Fruit fly (Drosophila melanogaster) whole organism, adult: Measurements from ENCODE around the gene REPTOR.
A peak's percentile ranks its signal among the peaks of the same experiment; 100 is the strongest.

ENCODE experiments used
- CG11617 ChIP-seq: fragments of 200-800 bp; sonication (Bioruptor generic); optimal IDR thresholded peaks from 2 replicates; lab custom pipeline; 2017; ENCODE audit warnings: mild to moderate bottlenecking, missing biosample characterization, missing genetic modification reagents, missing genetic modification characterization
- CG12768 ChIP-seq: fragments of 200-800 bp; sonication (Bioruptor generic); optimal IDR thresholded peaks from 2 replicates; lab custom pipeline; 2017; ENCODE audit warnings: missing biosample characterization, missing genetic modification characterization, mild to moderate bottlenecking, moderate library complexity, missing genetic modification reagents
- CG14711 ChIP-seq: fragments of 200-800 bp; sonication (Bioruptor generic); optimal IDR thresholded peaks from 2 replicates; lab custom pipeline; 2018; ENCODE audit warnings: missing biosample characterization, mild to moderate bottlenecking, missing genetic modification characterization, moderate library complexity
- CG1620 ChIP-seq: fragments of 200-800 bp; sonication (Bioruptor generic); optimal IDR thresholded peaks from 2 replicates; lab custom pipeline; 2016; ENCODE audit warnings: missing biosample characterization, missing genetic modification characterization
- CG33017 ChIP-seq: fragments of 200-800 bp; sonication (Bioruptor generic); optimal IDR thresholded peaks from 2 replicates; lab custom pipeline; 2018; ENCODE audit warnings: missing biosample characterization, mild to moderate bottlenecking, missing genetic modification characterization, moderate library complexity
- CG5204 ChIP-seq: fragments of 200-800 bp; sonication (Bioruptor generic); optimal IDR thresholded peaks from 2 replicates; lab custom pipeline; 2016; ENCODE audit warnings: missing biosample characterization, missing genetic modification characterization
- CG7045 ChIP-seq: fragments of 200-800 bp; sonication (Bioruptor generic); optimal IDR thresholded peaks from 2 replicates; lab custom pipeline; 2017; ENCODE audit warnings: missing biosample characterization, mild to moderate bottlenecking, missing genetic modification characterization
- CG7101 ChIP-seq: fragments of 200-800 bp; sonication (Bioruptor generic); optimal IDR thresholded peaks from 2 replicates; lab custom pipeline; 2018; ENCODE audit warnings: missing biosample characterization, mild to moderate bottlenecking, missing genetic modification characterization, moderate library complexity
- Clk ChIP-seq: fragments of 200-800 bp; sonication (Bioruptor generic); optimal IDR thresholded peaks from 2 replicates; lab custom pipeline; 2017; ENCODE audit warnings: missing biosample characterization, missing genetic modification characterization
- Crg-1 ChIP-seq: fragments of 200-800 bp; sonication (Bioruptor generic); optimal IDR thresholded peaks from 2 replicates; lab custom pipeline; 2016; ENCODE audit warnings: missing biosample characterization, missing genetic modification characterization
- Hr96 ChIP-seq: fragments of 200-800 bp; sonication (Bioruptor generic); optimal IDR thresholded peaks from 2 replicates; lab custom pipeline; 2016; ENCODE audit warnings: missing biosample characterization, missing genetic modification characterization
- Mnt ChIP-seq: fragments of 200-800 bp; sonication (Bioruptor generic); optimal IDR thresholded peaks from 2 replicates; lab custom pipeline; 2016; ENCODE audit warnings: missing biosample characterization, mild to moderate bottlenecking, missing genetic modification characterization
- bab1 ChIP-seq: fragments of 200-800 bp; sonication (Bioruptor generic); optimal IDR thresholded peaks from 3 replicates; lab custom pipeline; 2019; ENCODE audit warnings: missing biosample characterization, mild to moderate bottlenecking, missing genetic modification characterization, moderate library complexity
- cic ChIP-seq: fragments of 200-800 bp; sonication (Bioruptor generic); optimal IDR thresholded peaks from 2 replicates; lab custom pipeline; 2017; ENCODE audit warnings: missing biosample characterization, mild to moderate bottlenecking, missing genetic modification characterization, moderate library complexity
- cnc ChIP-seq, 2 experiments: fragments of >200 bp; optimal IDR thresholded peaks; 2 replicates each; lab custom pipeline; 2017
- kay ChIP-seq: fragments of 200-800 bp; sonication (Bioruptor generic); peaks from one replicate; lab custom pipeline; 2016; ENCODE audit warnings: missing biosample characterization, missing genetic modification characterization, borderline replicate concordance
- ovo ChIP-seq: fragments of 200-800 bp; sonication (Bioruptor generic); optimal IDR thresholded peaks from 2 replicates; lab custom pipeline; 2016; ENCODE audit warnings: missing biosample characterization, missing genetic modification characterization
- pad ChIP-seq: fragments of 200-800 bp; sonication (Bioruptor generic); optimal IDR thresholded peaks from 3 replicates; lab custom pipeline; 2017; ENCODE audit warnings: missing biosample characterization, missing genetic modification characterization, mild to moderate bottlenecking, moderate library complexity, missing genetic modification reagents
- tj ChIP-seq: fragments of 200-800 bp; sonication (Bioruptor generic); optimal IDR thresholded peaks from 3 replicates; lab custom pipeline; 2017; ENCODE audit warnings: missing biosample characterization, mild to moderate bottlenecking, missing genetic modification characterization, moderate library complexity
- toe ChIP-seq: fragments of 200-800 bp; sonication (Bioruptor generic); optimal IDR thresholded peaks from 2 replicates; lab custom pipeline; 2016; ENCODE audit warnings: missing biosample characterization, missing genetic modification characterization

REPTOR gene

DNA sequence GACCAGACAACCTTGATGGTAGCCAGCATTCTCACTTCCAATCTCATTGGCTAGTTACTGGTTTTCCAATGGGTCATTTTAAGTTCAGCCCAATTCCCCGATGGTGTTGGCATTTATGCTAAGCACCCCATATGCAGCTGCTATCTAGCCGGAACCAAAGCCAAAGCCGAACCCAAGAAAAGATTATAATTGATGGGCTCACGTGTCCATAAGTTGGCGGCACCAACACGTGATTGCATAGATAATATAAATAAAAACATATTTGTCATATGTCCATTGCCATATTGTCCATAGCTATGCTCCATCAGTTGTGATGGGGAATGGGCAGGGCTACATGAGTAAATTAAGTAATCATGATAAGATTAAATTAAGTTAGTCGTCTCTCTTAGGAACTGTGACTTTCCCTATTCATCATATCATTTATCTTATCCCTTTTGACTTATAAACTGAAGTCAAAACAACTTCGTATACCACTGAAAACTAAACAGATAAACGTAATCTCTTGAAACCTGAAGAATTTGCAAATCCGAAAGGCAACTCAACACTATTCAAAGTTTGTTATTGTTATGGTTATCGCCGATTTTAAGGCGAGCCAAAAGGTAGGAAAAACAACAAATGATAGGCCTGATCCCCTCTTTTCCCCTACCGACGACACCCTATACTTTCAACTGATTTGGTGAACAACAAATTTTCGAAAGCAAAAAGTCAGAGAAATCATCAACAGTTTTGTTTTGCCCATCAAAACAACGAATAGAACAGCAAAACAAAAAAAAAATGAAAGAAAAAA is 19.4 kb downstream of the REPTOR start:
- TF ChIP-seq cnc (optimal IDR thresholded peaks at IDR 0.05; lab: Kevin White, UChicago) (no peak), Clk (GFP tag; lab: Kevin White, UChicago) (no peak), Crg-1 (GFP tag; lab: Kevin White, UChicago) (no peak), ovo (no peak), CG1620 (GFP tag; lab: Kevin White, UChicago) (no peak), CG7045 (GFP tag; lab: Kevin White, UChicago) (no peak), CG5204 (GFP tag; lab: Kevin White, UChicago) (no peak), Hr96 (GFP tag; lab: Kevin White, UChicago) (no peak), CG12768 (GFP tag; lab: Kevin White, UChicago) (no peak), CG14711 (tag; lab: Kevin White, UChicago) (no peak), CG33017 (tag; lab: Kevin White, UChicago) (no peak), toe (GFP tag; lab: Kevin White, UChicago) (no peak), CG11617 (GFP tag; lab: Kevin White, UChicago) (no peak), cic (GFP tag; lab: Kevin White, UChicago) (peak; percentile 25), pad (GFP tag; lab: Kevin White, UChicago) (no peak), kay (GFP tag; lab: Kevin White, UChicago) (peak; percentile 82), CG7101 (no peak), Mnt (no peak)

DNA sequence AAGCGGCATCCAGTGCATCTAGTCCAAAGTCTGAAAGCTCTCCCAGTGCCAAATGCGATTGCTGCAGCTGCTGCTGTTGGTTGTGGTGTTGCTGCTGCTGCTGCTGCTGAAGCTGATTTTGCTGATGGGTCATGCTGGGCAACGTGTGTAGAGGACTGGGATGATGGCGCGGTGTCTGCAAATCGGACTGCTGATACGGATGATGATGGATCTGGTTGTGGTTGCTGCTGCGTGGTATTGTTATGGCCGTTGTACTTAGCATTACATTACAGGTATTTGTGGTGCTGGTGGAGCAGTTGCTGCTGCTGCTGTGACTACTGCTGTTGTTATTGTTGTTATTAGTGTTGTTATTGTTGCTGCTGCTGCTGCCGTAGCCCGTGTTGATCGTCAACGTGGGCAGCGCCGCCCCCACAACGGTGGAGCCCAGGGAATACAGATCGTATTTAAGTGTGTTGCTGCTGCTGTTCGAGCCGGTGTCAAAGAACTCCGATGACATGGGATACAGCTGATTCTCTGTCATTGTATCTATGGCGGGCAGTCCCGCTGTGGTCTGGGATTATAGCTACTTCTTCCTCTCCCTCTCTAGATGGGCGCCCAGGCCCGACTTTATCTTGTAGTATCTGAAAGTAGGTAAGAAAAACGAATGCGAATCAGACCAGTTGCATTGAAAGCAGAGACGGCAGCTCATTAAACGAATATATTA is 20.2 kb downstream of the REPTOR start:
- TF ChIP-seq CG1620 (GFP tag; lab: Kevin White, UChicago), result no peak
- no peak for TF ChIP-seq cnc (optimal IDR thresholded peaks at IDR 0.05; lab: Kevin White, UChicago)
- no peak for TF ChIP-seq CG14711 (tag; lab: Kevin White, UChicago)
- no peak for TF ChIP-seq CG11617 (GFP tag; lab: Kevin White, UChicago)
- no peak for TF ChIP-seq bab1
- no peak for TF ChIP-seq tj (GFP tag; lab: Kevin White, UChicago)
- TF ChIP-seq ovo, result no peak
- TF ChIP-seq Mnt, result no peak
- no peak for TF ChIP-seq CG12768 (GFP tag; lab: Kevin White, UChicago)
- TF ChIP-seq cic (GFP tag; lab: Kevin White, UChicago), result no peak
- TF ChIP-seq CG33017 (tag; lab: Kevin White, UChicago), result no peak
- TF ChIP-seq Hr96 (GFP tag; lab: Kevin White, UChicago), result no peak
- no peak for TF ChIP-seq CG5204 (GFP tag; lab: Kevin White, UChicago)

DNA sequence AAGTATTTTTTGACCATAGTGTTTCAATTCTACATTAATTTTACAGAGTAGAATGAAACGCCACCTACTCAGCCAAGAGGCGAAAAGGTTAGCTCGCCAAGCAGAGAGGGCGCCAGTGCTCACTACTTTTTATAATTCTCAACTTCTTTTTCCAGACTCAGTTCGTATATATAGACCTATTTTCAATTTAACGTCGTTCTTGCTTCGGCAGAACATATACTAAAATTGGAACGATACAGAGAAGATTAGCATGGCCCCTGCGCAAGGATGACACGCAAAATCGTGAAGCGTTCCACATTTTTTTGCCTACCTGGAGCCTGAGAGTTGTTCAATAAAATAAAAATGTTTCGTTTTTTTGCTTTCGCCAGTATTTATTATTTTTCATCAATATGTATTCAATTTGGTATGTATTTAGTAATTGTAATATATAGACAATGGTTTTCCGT is 25.6 kb downstream of the REPTOR start:
- peak; percentile 4 for TF ChIP-seq CG7045 (GFP tag; lab: Kevin White, UChicago)
- TF ChIP-seq CG12768 (GFP tag; lab: Kevin White, UChicago), result peak; percentile 34
- peak; percentile 74 for TF ChIP-seq CG1620 (GFP tag; lab: Kevin White, UChicago)
- no peak for TF ChIP-seq CG14711 (tag; lab: Kevin White, UChicago)
- TF ChIP-seq CG11617 (GFP tag; lab: Kevin White, UChicago), result peak; percentile 33
- TF ChIP-seq pad (GFP tag; lab: Kevin White, UChicago), result peak; percentile 59
- no peak for TF ChIP-seq Clk (GFP tag; lab: Kevin White, UChicago)
- peak; percentile 80 for TF ChIP-seq Crg-1 (GFP tag; lab: Kevin White, UChicago)
- TF ChIP-seq ovo, result peak; percentile 23
- no peak for TF ChIP-seq Hr96 (GFP tag; lab: Kevin White, UChicago)
- no peak for TF ChIP-seq toe (GFP tag; lab: Kevin White, UChicago)
- peak; percentile 18 for TF ChIP-seq tj (GFP tag; lab: Kevin White, UChicago)
- peak; percentile 47 for TF ChIP-seq CG7101
- peak; percentile 55 to 78 for TF ChIP-seq cnc (optimal IDR thresholded peaks at IDR 0.05; lab: Kevin White, UChicago)
- TF ChIP-seq cic (GFP tag; lab: Kevin White, UChicago), result peak; percentile 70
- TF ChIP-seq bab1, result peak; percentile 37
- peak; percentile 17 for TF ChIP-seq Mnt

DNA sequence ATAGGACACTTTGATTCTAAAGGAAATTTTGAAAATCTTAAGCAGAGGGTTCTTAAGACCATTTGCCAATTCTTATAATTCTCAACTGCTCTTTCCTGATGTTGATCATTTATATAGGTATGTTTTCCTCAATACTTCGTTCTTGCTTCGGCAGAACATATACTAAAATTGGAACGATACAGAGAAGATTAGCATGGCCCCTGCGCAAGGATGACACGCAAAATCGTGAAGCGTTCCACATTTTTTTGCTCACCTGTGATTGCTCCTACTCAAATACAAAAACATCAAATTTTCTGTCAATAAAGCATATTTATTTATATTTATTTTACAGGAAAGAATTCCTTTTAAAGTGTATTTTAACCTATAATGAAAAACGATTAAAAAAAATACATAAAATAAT is 26.1 kb downstream of the REPTOR start:
- TF ChIP-seq CG5204 (GFP tag; lab: Kevin White, UChicago), result no peak
- no peak for TF ChIP-seq CG33017 (tag; lab: Kevin White, UChicago)
- no peak for TF ChIP-seq Clk (GFP tag; lab: Kevin White, UChicago)
- no peak for TF ChIP-seq cnc (optimal IDR thresholded peaks at IDR 0.05; lab: Kevin White, UChicago)
- TF ChIP-seq CG11617 (GFP tag; lab: Kevin White, UChicago), result no peak
- no peak for TF ChIP-seq Mnt
- TF ChIP-seq Hr96 (GFP tag; lab: Kevin White, UChicago), result no peak
- TF ChIP-seq CG7101, result no peak
- no peak for TF ChIP-seq pad (GFP tag; lab: Kevin White, UChicago)
- TF ChIP-seq kay (GFP tag; lab: Kevin White, UChicago), result no peak
- TF ChIP-seq cic (GFP tag; lab: Kevin White, UChicago), result no peak

DNA sequence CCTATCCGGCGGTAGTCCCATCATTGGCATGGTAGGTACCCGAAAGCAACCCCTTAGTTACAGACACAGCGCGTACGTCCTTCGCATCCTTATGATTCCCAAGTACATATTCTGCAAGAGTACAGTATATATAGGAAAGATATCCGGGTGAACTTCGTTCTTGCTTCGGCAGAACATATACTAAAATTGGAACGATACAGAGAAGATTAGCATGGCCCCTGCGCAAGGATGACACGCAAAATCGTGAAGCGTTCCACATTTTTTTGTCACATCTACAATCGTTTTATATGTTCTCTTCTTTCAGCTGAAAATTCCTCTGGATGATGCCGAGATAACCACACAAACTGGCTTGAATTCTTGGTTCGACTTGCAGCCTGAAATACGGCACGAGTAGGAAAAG is 26.7 kb downstream of the REPTOR start:
- TF ChIP-seq CG11617 (GFP tag; lab: Kevin White, UChicago), result no peak
- TF ChIP-seq kay (GFP tag; lab: Kevin White, UChicago), result peak; percentile 27
